Worm (Caenorhabditis elegans) whole organism, L4 larva: ENCODE measurements around the gene D2021.4.

Experiments used
- R02D3.7 ChIP-seq: fragments of 150-350 bp; sonication (generic microtip); optimal IDR thresholded peaks from 3 replicates; lab custom pipeline; 2014; ENCODE audit warnings: missing biosample characterization, missing genetic modification characterization
- aha-1 ChIP-seq: fragments of 150-350 bp; peaks from one replicate; lab custom pipeline; 2014; ENCODE audit warnings: missing biosample characterization, missing genetic modification characterization
- aly-2 ChIP-seq: sonication (generic microtip); optimal IDR thresholded peaks from 2 replicates; lab custom pipeline; 2018; ENCODE audit warnings: missing biosample characterization, missing genetic modification characterization
- lin-38 ChIP-seq: fragments of 200-800 bp; sonication (Bioruptor generic); IDR thresholded peaks from 2 replicates; pipeline ENCODE4 v1.3.6; 2022; ENCODE audit warnings: missing genetic modification reagents, missing genetic modification characterization, missing compliant biosample characterization

ce11 chrX:8507576-8507975 is 41.3 kb downstream of the D2021.4 start, which contains the start of gene H03E18.1:
- TF ChIP-seq R02D3.7 (tag; lab: Kevin White, UChicago) = no peak
- no peak for TF ChIP-seq aha-1 (tag; lab: Kevin White, UChicago)
- TF ChIP-seq aly-2 (tag; lab: Kevin White, UChicago) = no peak
- no peak for TF ChIP-seq lin-38
